ENCODE assay signal across 1 fruit fly cellular context in genomic region chr3R:21611629-21612180, dm6.
TF ChIP-seq lines count a peak whose summit lies in the region.

No protein-coding gene starts in this region.

TF ChIP-seq in whole organism, embryonic, 481 proteins besides CTCF, POLR2A, EP300 and RAD21 (continued from another document):
- TF ChIP-seq abd-A (tag; optimal IDR thresholded peaks at IDR 0.05; lab: Kevin White, UChicago): peak; percentile 11
- TF ChIP-seq CG1792 (GFP tag; optimal IDR thresholded peaks at IDR 0.05; lab: Kevin White, UChicago): no peak
- TF ChIP-seq cas (GFP tag; IDR thresholded peaks at IDR 0.05; lab: Robert Waterston, UW): no peak
- TF ChIP-seq Fer3 (tag; optimal IDR thresholded peaks at IDR 0.05; lab: Kevin White, UChicago): no peak
- no peak for TF ChIP-seq CG17912 (GFP tag; optimal IDR thresholded peaks at IDR 0.05; lab: Kevin White, UChicago)
- TF ChIP-seq chinmo (GFP tag; IDR thresholded peaks at IDR 0.05; lab: Robert Waterston, UW; ENCODE audit: partially characterized antibody): no peak
- TF ChIP-seq CG15479 (GFP tag; optimal IDR thresholded peaks at IDR 0.05; lab: Kevin White, UChicago): peak; percentile 46
- TF ChIP-seq CG1832 (GFP tag; optimal IDR thresholded peaks at IDR 0.05; lab: Kevin White, UChicago): peak; percentile 54
- TF ChIP-seq luna (GFP tag; optimal IDR thresholded peaks at IDR 0.05; lab: Kevin White, UChicago): no peak
- no peak for TF ChIP-seq CG8290 (GFP tag; optimal IDR thresholded peaks at IDR 0.05; lab: Kevin White, UChicago)
- no peak for TF ChIP-seq CG8290 (tag; optimal IDR thresholded peaks at IDR 0.05; lab: Kevin White, UChicago)
- peak; percentile 9 for TF ChIP-seq pros (GFP tag; optimal IDR thresholded peaks at IDR 0.05; lab: Kevin White, UChicago)
- no peak for TF ChIP-seq CG6272 (GFP tag; IDR thresholded peaks at IDR 0.05; lab: Robert Waterston, UW)
- TF ChIP-seq Dip3 (GFP tag; optimal IDR thresholded peaks at IDR 0.05; lab: Kevin White, UChicago): no peak
- TF ChIP-seq CG6654 (GFP tag; optimal IDR thresholded peaks at IDR 0.05; lab: Kevin White, UChicago): no peak
- TF ChIP-seq Oli (tag; optimal IDR thresholded peaks at IDR 0.05; lab: Kevin White, UChicago): no peak
- TF ChIP-seq danr (GFP tag; IDR thresholded peaks at IDR 0.05; lab: Robert Waterston, UW): no peak
- TF ChIP-seq sima (GFP tag; optimal IDR thresholded peaks at IDR 0.05; lab: Kevin White, UChicago): no peak
- no peak for TF ChIP-seq CG4282 (GFP tag; optimal IDR thresholded peaks at IDR 0.05; lab: Kevin White, UChicago)
- peak; percentile 54 for TF ChIP-seq Med (GFP tag; lab: Kevin White, UChicago)
- no peak for TF ChIP-seq jing (GFP tag; optimal IDR thresholded peaks at IDR 0.05; lab: Kevin White, UChicago)
- TF ChIP-seq Atf6 (GFP tag; IDR thresholded peaks at IDR 0.05; lab: Robert Waterston, UW): no peak
- TF ChIP-seq CG43689 (GFP tag; IDR thresholded peaks at IDR 0.05; lab: Robert Waterston, UW): no peak
- TF ChIP-seq CG32532 (GFP tag; IDR thresholded peaks at IDR 0.05; lab: Robert Waterston, UW): no peak
- TF ChIP-seq btn (GFP tag; optimal IDR thresholded peaks at IDR 0.05; lab: Kevin White, UChicago): no peak
- no peak for TF ChIP-seq CG15696 (tag; optimal IDR thresholded peaks at IDR 0.05; lab: Kevin White, UChicago)
- TF ChIP-seq org-1 (GFP tag; optimal IDR thresholded peaks at IDR 0.05; lab: Kevin White, UChicago): no peak
- TF ChIP-seq CG16779 (GFP tag; IDR thresholded peaks at IDR 0.05; lab: Robert Waterston, UW): no peak
- no peak for TF ChIP-seq pfk (GFP tag; optimal IDR thresholded peaks at IDR 0.05; lab: Kevin White, UChicago)
- TF ChIP-seq CG2678 (tag; optimal IDR thresholded peaks at IDR 0.05; lab: Kevin White, UChicago): no peak
- no peak for TF ChIP-seq gro (GFP tag; optimal IDR thresholded peaks at IDR 0.05; lab: Kevin White, UChicago)
TF ChIP-seq in whole organism, embryonic: peak in this region for 12.
